Worm (Caenorhabditis elegans) whole organism, L4/young adult: ENCODE measurements around the gene npr-12.

Experiments
- W03F9.2 ChIP-seq: fragments of 150-350 bp; optimal IDR thresholded peaks from 2 replicates; lab custom pipeline; 2014; ENCODE audit warnings: missing biosample characterization, missing genetic modification characterization
- dao-5 ChIP-seq: sonication (generic microtip); optimal IDR thresholded peaks from 2 replicates; lab custom pipeline; 2016; ENCODE audit warnings: missing genotype, missing genetic modification characterization, moderate library complexity, missing compliant biosample characterization
- him-1 ChIP-seq: sonication (generic microtip); optimal IDR thresholded peaks from 2 replicates; lab custom pipeline; 2016; ENCODE audit warnings: missing genotype, missing genetic modification reagents, missing genetic modification characterization, missing compliant biosample characterization

The npr-12 gene

ce11 chrIV:6937548-6937947 lies at the start of gene npr-12:
npr-12 (minus strand) TSS chrIV:6937648.
- no peak for TF ChIP-seq him-1
- TF ChIP-seq dao-5 (tag; lab: Kevin White, UChicago), result no peak
- TF ChIP-seq W03F9.2 (tag; lab: Kevin White, UChicago), result no peak

- TF ChIP-seq him-1, result no peak
- no peak for TF ChIP-seq W03F9.2 (tag; lab: Kevin White, UChicago)
- TF ChIP-seq dao-5 (tag; lab: Kevin White, UChicago), result no peak
Observed at ce11 chrIV:6986835-6987234, 49.4 kb upstream of the npr-12 start, which contains the start of gene prkl-1. prkl-1 (minus strand) TSS chrIV:6986935.

- TF ChIP-seq W03F9.2 (tag; lab: Kevin White, UChicago) (no peak), him-1 (no peak), dao-5 (tag; lab: Kevin White, UChicago) (no peak)
Observed at ce11 chrIV:6984449-6985380, 47.3 kb upstream of the npr-12 start.

ce11 chrIV:6978625-6979024 lies 41.2 kb upstream of the npr-12 start:
- TF ChIP-seq him-1 (no peak), dao-5 (tag; lab: Kevin White, UChicago) (no peak), W03F9.2 (tag; lab: Kevin White, UChicago) (no peak)

- TF ChIP-seq dao-5 (tag; lab: Kevin White, UChicago) (no peak), W03F9.2 (tag; lab: Kevin White, UChicago) (no peak), him-1 (no peak)
Observed at ce11 chrIV:6977089-6977558, 39.7 kb upstream of the npr-12 start, which contains the start of the genes pgl-1 and him-3. pgl-1 (minus strand) TSS chrIV:6977318. him-3 (plus strand) TSS chrIV:6977508.

ce11 chrIV:6974162-6974938 lies 36.9 kb upstream of the npr-12 start:
- TF ChIP-seq dao-5 (tag; lab: Kevin White, UChicago) (no peak), him-1 (no peak), W03F9.2 (tag; lab: Kevin White, UChicago) (no peak)

ce11 chrIV:6972427-6972826 lies 35.0 kb upstream of the npr-12 start, which contains the start of gene nhr-249:
nhr-249 (minus strand) TSS chrIV:6972527.
- TF ChIP-seq W03F9.2 (tag; lab: Kevin White, UChicago) (no peak), dao-5 (tag; lab: Kevin White, UChicago) (no peak), him-1 (no peak)

ce11 chrIV:6971213-6971612 lies 33.8 kb upstream of the npr-12 start, which contains the start of gene ZK381.62:
ZK381.62 (minus strand) TSS chrIV:6971313.
- TF ChIP-seq dao-5 (tag; lab: Kevin White, UChicago) (no peak), W03F9.2 (tag; lab: Kevin White, UChicago) (no peak), him-1 (no peak)

ce11 chrIV:6970271-6970670 lies 32.8 kb upstream of the npr-12 start, which contains the start of gene ZK381.8:
ZK381.8 (minus strand) TSS chrIV:6970371.
- no peak for TF ChIP-seq dao-5 (tag; lab: Kevin White, UChicago)

ce11 chrIV:6965192-6965591 lies 27.7 kb upstream of the npr-12 start, which contains the start of gene ZK381.2:
ZK381.2 (plus strand) TSS chrIV:6965492.
- TF ChIP-seq dao-5 (tag; lab: Kevin White, UChicago) (no peak), him-1 (no peak), W03F9.2 (tag; lab: Kevin White, UChicago) (no peak)

ce11 chrIV:6964508-6964907 lies 27.1 kb upstream of the npr-12 start, which contains the start of gene B0478.3:
B0478.3 (minus strand) TSS chrIV:6964608.
- TF ChIP-seq dao-5 (tag; lab: Kevin White, UChicago), result no peak
- TF ChIP-seq him-1, result no peak
- no peak for TF ChIP-seq W03F9.2 (tag; lab: Kevin White, UChicago)

- TF ChIP-seq W03F9.2 (tag; lab: Kevin White, UChicago) (no peak), dao-5 (tag; lab: Kevin White, UChicago) (no peak), him-1 (no peak)
Observed at ce11 chrIV:6959483-6959882, 22.0 kb upstream of the npr-12 start.

- peak; percentile 67 for TF ChIP-seq him-1
- no peak for TF ChIP-seq dao-5 (tag; lab: Kevin White, UChicago)
Observed at ce11 chrIV:6958696-6959095, 21.2 kb upstream of the npr-12 start.
